Worm (Caenorhabditis elegans): ENCODE measurements around the gene glrx-21.

- TF ChIP-seq nhr-237 (tag; optimal IDR thresholded peaks at IDR 0.05) (no peak), egl-27 (tag; optimal IDR thresholded peaks at IDR 0.05) (no peak), alr-1 (tag; optimal IDR thresholded peaks at IDR 0.05) (no peak), lin-13 (GFP tag; optimal IDR thresholded peaks at IDR 0.05) (no peak), mdl-1 (tag; optimal IDR thresholded peaks at IDR 0.05) (no peak), ceh-82 (tag; optimal IDR thresholded peaks at IDR 0.05) (no peak), elt-1 (tag; optimal IDR thresholded peaks at IDR 0.05) (no peak), nhr-129 (tag; optimal IDR thresholded peaks at IDR 0.05) (no peak)
These were observed 1.4 kb downstream of the glrx-21 start for ce11 chrIII:5344561-5344960.
